Worm (Caenorhabditis elegans) whole organism, L3 larva: ENCODE results near the gene fbxl-2.

ENCODE experiments used
- ZK546.5 ChIP-seq: sonication (generic microtip); optimal IDR thresholded peaks from 2 replicates; lab custom pipeline; 2017; ENCODE audit warnings: missing biosample characterization, missing genetic modification characterization
- ceh-82 ChIP-seq: fragments of 150-350 bp; optimal IDR thresholded peaks from 2 replicates; lab custom pipeline; 2014; ENCODE audit warnings: missing biosample characterization, missing genetic modification characterization
- fkh-10 ChIP-seq: sonication (generic microtip); optimal IDR thresholded peaks from 2 replicates; lab custom pipeline; 2017; ENCODE audit warnings: missing biosample characterization, missing genetic modification reagents, missing genetic modification characterization
- fos-1 ChIP-seq: fragments of 150-350 bp; optimal IDR thresholded peaks from 2 replicates; lab custom pipeline; 2014; ENCODE audit warnings: missing biosample characterization, missing genetic modification characterization
- lin-39 ChIP-seq: fragments of 150-350 bp; optimal IDR thresholded peaks from 2 replicates; lab custom pipeline; 2018; ENCODE audit warnings: missing biosample characterization, missing genetic modification reagents, missing genetic modification characterization
- nhr-237 ChIP-seq: fragments of 150-350 bp; optimal IDR thresholded peaks from 2 replicates; lab custom pipeline; 2014; ENCODE audit warnings: missing biosample characterization, missing genetic modification characterization
- pqm-1 ChIP-seq: fragments of 150-350 bp; optimal IDR thresholded peaks from 2 replicates; lab custom pipeline; 2017; ENCODE audit warnings: missing biosample characterization, missing genetic modification characterization, inconsistent platforms
- unc-39 ChIP-seq: sonication (generic microtip); optimal IDR thresholded peaks from 4 replicates; lab custom pipeline; 2017; ENCODE audit warnings: missing biosample characterization, missing genetic modification characterization

DNA sequence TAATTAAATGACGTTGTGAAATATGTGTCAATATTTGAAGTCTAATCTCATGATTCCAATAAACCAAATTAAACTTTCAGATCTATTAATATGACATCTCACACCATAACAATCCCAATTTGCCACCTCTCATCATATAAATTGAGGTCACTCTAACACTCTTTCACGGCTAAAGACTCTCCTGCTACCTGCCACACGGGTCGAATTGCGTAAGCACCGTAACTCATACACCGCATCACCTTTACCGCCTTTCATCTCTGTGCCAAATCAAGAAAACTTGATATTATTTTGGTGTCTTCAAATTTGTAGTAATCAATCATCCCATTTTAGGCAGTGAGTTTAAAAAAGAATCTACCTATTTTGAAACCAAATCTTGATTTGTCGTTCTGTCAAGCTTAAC lies 49.3 kb downstream of the fbxl-2 start:
- no peak for TF ChIP-seq pqm-1 (tag; lab: Kevin White, UChicago)
- no peak for TF ChIP-seq unc-39 (tag; lab: Kevin White, UChicago)
- TF ChIP-seq nhr-237 (tag; lab: Kevin White, UChicago): no peak
- TF ChIP-seq lin-39 (tag; lab: Kevin White, UChicago): no peak
- no peak for TF ChIP-seq fkh-10 (GFP tag; lab: Kevin White, UChicago)
- no peak for TF ChIP-seq ZK546.5 (tag; lab: Kevin White, UChicago)
- TF ChIP-seq ceh-82: no peak
- no peak for TF ChIP-seq fos-1 (tag; lab: Kevin White, UChicago)
